Worm (Caenorhabditis elegans) whole organism, L3 larva: ENCODE results near the gene cyp-13B1.

Experiments used
- R02D3.7 ChIP-seq: fragments of 150-350 bp; optimal IDR thresholded peaks from 2 replicates; lab custom pipeline; 2014; ENCODE audit warnings: missing biosample characterization, missing genetic modification characterization
- aly-2 ChIP-seq: fragments of 150-350 bp; optimal IDR thresholded peaks from 2 replicates; lab custom pipeline; 2014; ENCODE audit warnings: missing biosample characterization, missing genetic modification characterization
- ama-1 ChIP-seq: fragments of 150-350 bp; optimal IDR thresholded peaks from 2 replicates; lab custom pipeline; 2018
- ceh-16 ChIP-seq: sonication (generic microtip); optimal IDR thresholded peaks from 2 replicates; lab custom pipeline; 2017; ENCODE audit warnings: missing biosample characterization, missing genetic modification characterization
- ceh-9 ChIP-seq: sonication (generic microtip); optimal IDR thresholded peaks from 2 replicates; lab custom pipeline; 2018; ENCODE audit warnings: missing biosample characterization, missing genetic modification characterization
- daf-12 ChIP-seq: fragments of 150-350 bp; optimal IDR thresholded peaks from 2 replicates; lab custom pipeline; 2014; ENCODE audit warnings: missing biosample characterization, missing genetic modification reagents, missing genetic modification characterization
- egl-27 ChIP-seq: sonication (generic microtip); optimal IDR thresholded peaks from 4 replicates; lab custom pipeline; 2017; ENCODE audit warnings: missing biosample characterization, missing genetic modification reagents, missing genetic modification characterization
- egl-5 ChIP-seq: fragments of 150-350 bp; optimal IDR thresholded peaks from 2 replicates; lab custom pipeline; 2017; ENCODE audit warnings: missing biosample characterization, missing genetic modification reagents, missing genetic modification characterization, inconsistent platforms
- elt-2 ChIP-seq: sonication (generic microtip); optimal IDR thresholded peaks from 2 replicates; lab custom pipeline; 2016; ENCODE audit warnings: missing genetic modification reagents, mild to moderate bottlenecking, missing genetic modification characterization, missing compliant biosample characterization
- elt-3 ChIP-seq, 3 experiments: fragments of 150-350 bp in 1 of 3; sonication (generic microtip) in 2 of 3; optimal IDR thresholded peaks; 2 replicates in 2 of 3; 4 replicates in 1 of 3; lab custom pipeline; 2014 to 2017; ENCODE audit warnings: missing biosample characterization in 3 of 3, missing genetic modification characterization in 3 of 3
- eor-1 ChIP-seq, 2 experiments: fragments of 150-350 bp; optimal IDR thresholded peaks; 2 replicates each; lab custom pipeline; 2014 to 2018; ENCODE audit warnings: missing biosample characterization in 2 of 2, missing genetic modification characterization in 2 of 2
- fkh-10 ChIP-seq: sonication (generic microtip); optimal IDR thresholded peaks from 2 replicates; lab custom pipeline; 2017; ENCODE audit warnings: missing biosample characterization, missing genetic modification reagents, missing genetic modification characterization
- fkh-2 ChIP-seq: fragments of 150-350 bp; optimal IDR thresholded peaks from 2 replicates; lab custom pipeline; 2014; ENCODE audit warnings: missing biosample characterization, missing genetic modification reagents, missing genetic modification characterization
- fos-1 ChIP-seq: fragments of 150-350 bp; optimal IDR thresholded peaks from 2 replicates; lab custom pipeline; 2014; ENCODE audit warnings: missing biosample characterization, missing genetic modification characterization
- hmg-11 ChIP-seq: sonication (generic microtip); optimal IDR thresholded peaks from 2 replicates; lab custom pipeline; 2016; ENCODE audit warnings: missing genetic modification characterization, missing compliant biosample characterization
- jun-1 ChIP-seq: fragments of 150-350 bp; optimal IDR thresholded peaks from 2 replicates; lab custom pipeline; 2014; ENCODE audit warnings: missing biosample characterization, missing genetic modification reagents, missing genetic modification characterization
- lin-15B ChIP-seq: fragments of 150-350 bp; optimal IDR thresholded peaks from 2 replicates; lab custom pipeline; 2014; ENCODE audit warnings: missing biosample characterization, missing genetic modification characterization
- lsy-12 ChIP-seq: sonication (generic microtip); optimal IDR thresholded peaks from 2 replicates; lab custom pipeline; 2016; ENCODE audit warnings: mild to moderate bottlenecking, missing genetic modification characterization, missing compliant biosample characterization
- mdl-1 ChIP-seq: fragments of 150-350 bp; optimal IDR thresholded peaks from 2 replicates; lab custom pipeline; 2014; ENCODE audit warnings: missing biosample characterization, missing genetic modification characterization
- mml-1 ChIP-seq: fragments of 150-350 bp; sonication (generic microtip); optimal IDR thresholded peaks from 3 replicates; lab custom pipeline; 2014; ENCODE audit warnings: missing biosample characterization, missing genetic modification characterization
- nfya-1 ChIP-seq: sonication (generic microtip); optimal IDR thresholded peaks from 2 replicates; lab custom pipeline; 2017; ENCODE audit warnings: missing genetic modification characterization, mild to moderate bottlenecking, missing compliant biosample characterization, antibody characterized with exemption, moderate library complexity; ENCODE audit not compliant: insufficient read depth
- nhr-11 ChIP-seq: fragments of 150-350 bp; optimal IDR thresholded peaks from 2 replicates; lab custom pipeline; 2014; ENCODE audit warnings: missing biosample characterization, missing genetic modification characterization
- nhr-23 ChIP-seq: fragments of 150-350 bp; optimal IDR thresholded peaks from 2 replicates; lab custom pipeline; 2014; ENCODE audit warnings: missing biosample characterization, missing genetic modification reagents, missing genetic modification characterization
- nhr-237 ChIP-seq: fragments of 150-350 bp; optimal IDR thresholded peaks from 2 replicates; lab custom pipeline; 2014; ENCODE audit warnings: missing biosample characterization, missing genetic modification characterization
- nhr-25 ChIP-seq: sonication (generic microtip); optimal IDR thresholded peaks from 2 replicates; lab custom pipeline; 2017; ENCODE audit warnings: missing biosample characterization, missing genetic modification characterization
- nhr-43 ChIP-seq: sonication (generic microtip); optimal IDR thresholded peaks from 2 replicates; lab custom pipeline; 2016; ENCODE audit warnings: mild to moderate bottlenecking, missing genetic modification characterization, missing compliant biosample characterization; ENCODE audit not compliant: poor library complexity, severe bottlenecking
- nhr-67 ChIP-seq: fragments of 150-350 bp; optimal IDR thresholded peaks from 2 replicates; lab custom pipeline; 2014; ENCODE audit warnings: missing biosample characterization, missing genetic modification characterization
- nhr-76 ChIP-seq: fragments of 150-350 bp; sonication (generic microtip); optimal IDR thresholded peaks from 5 replicates; lab custom pipeline; 2014; ENCODE audit warnings: missing biosample characterization, missing genetic modification characterization
- nhr-77 ChIP-seq: fragments of 150-350 bp; optimal IDR thresholded peaks from 2 replicates; lab custom pipeline; 2014; ENCODE audit warnings: missing biosample characterization, missing genetic modification characterization
- pha-4 ChIP-seq: fragments of 150-350 bp; optimal IDR thresholded peaks from 2 replicates; lab custom pipeline; 2014; ENCODE audit warnings: missing biosample characterization, missing genetic modification reagents, missing genetic modification characterization
- pqm-1 ChIP-seq: fragments of 150-350 bp; optimal IDR thresholded peaks from 2 replicates; lab custom pipeline; 2017; ENCODE audit warnings: missing biosample characterization, missing genetic modification characterization, inconsistent platforms
- sea-2 ChIP-seq: fragments of 150-350 bp; sonication (generic microtip); optimal IDR thresholded peaks from 4 replicates; lab custom pipeline; 2014; ENCODE audit warnings: missing biosample characterization, missing genetic modification reagents, missing genetic modification characterization
- tbx-2 ChIP-seq: sonication (generic microtip); optimal IDR thresholded peaks from 2 replicates; lab custom pipeline; 2016; ENCODE audit warnings: mild to moderate bottlenecking, missing genetic modification characterization, missing compliant biosample characterization
- unc-39 ChIP-seq: sonication (generic microtip); optimal IDR thresholded peaks from 4 replicates; lab custom pipeline; 2017; ENCODE audit warnings: missing biosample characterization, missing genetic modification characterization
- ztf-4 ChIP-seq: fragments of 150-350 bp; optimal IDR thresholded peaks from 2 replicates; lab custom pipeline; 2014; ENCODE audit warnings: missing biosample characterization, missing genetic modification characterization

Gene cyp-13B1

ce11 chrX:13358573-13358972 lies 50.9 kb downstream of the cyp-13B1 start:
- TF ChIP-seq nhr-43 (peak; percentile 97), nhr-67 (tag; lab: Kevin White, UChicago) (no peak), elt-2 (tag; lab: Kevin White, UChicago) (peak; percentile 78), lin-15B (tag; lab: Kevin White, UChicago) (no peak), nhr-76 (tag; lab: Kevin White, UChicago) (peak; percentile 54), lsy-12 (tag; lab: Kevin White, UChicago) (peak; percentile 59), ztf-4 (tag; lab: Kevin White, UChicago) (peak; percentile 12), nhr-11 (tag; lab: Kevin White, UChicago) (peak; percentile 90), nhr-25 (peak; percentile 89), jun-1 (tag; lab: Kevin White, UChicago) (peak; percentile 93), nhr-77 (tag; lab: Kevin White, UChicago) (no peak), elt-3 (tag; optimal IDR thresholded peaks at IDR 0.05; lab: Kevin White, UChicago) (peak in 2 of 3 experiments; percentile 33 to 61), fkh-10 (GFP tag; lab: Kevin White, UChicago) (peak; percentile 78), ceh-16 (tag; lab: Kevin White, UChicago) (no peak), nhr-23 (tag; lab: Kevin White, UChicago) (peak; percentile 87), egl-5 (peak; percentile 32), nfya-1 (tag; lab: Kevin White, UChicago) (peak; percentile 63), daf-12 (no peak), fkh-2 (tag; lab: Kevin White, UChicago) (no peak), eor-1 (tag; optimal IDR thresholded peaks at IDR 0.05; lab: Kevin White, UChicago) (no peak), pha-4 (tag; lab: Kevin White, UChicago) (peak; percentile 95), unc-39 (tag; lab: Kevin White, UChicago) (no peak), ama-1 (lab: Kevin White, UChicago) (peak; percentile 81), mdl-1 (tag; lab: Kevin White, UChicago) (peak; percentile 88), fos-1 (tag; lab: Kevin White, UChicago) (no peak), tbx-2 (tag; lab: Kevin White, UChicago) (peak; percentile 80), R02D3.7 (tag; lab: Kevin White, UChicago) (peak; percentile 18), aly-2 (tag; lab: Kevin White, UChicago) (no peak), hmg-11 (tag; lab: Kevin White, UChicago) (no peak), egl-27 (tag; lab: Kevin White, UChicago) (peak; percentile 69), mml-1 (peak; percentile 89), nhr-237 (tag; lab: Kevin White, UChicago) (no peak), pqm-1 (tag; lab: Kevin White, UChicago) (peak; percentile 91)

ce11 chrX:13357673-13358072 lies 51.8 kb downstream of the cyp-13B1 start:
- no peak for TF ChIP-seq ceh-9
- peak; percentile 44 for TF ChIP-seq nhr-25
- TF ChIP-seq nhr-43: peak; percentile 79
- no peak for TF ChIP-seq sea-2 (GFP tag; lab: Kevin White, UChicago)
